Fruit fly (Drosophila melanogaster) whole organism, embryonic: ENCODE data around the gene Fer3HCH.

Experiments used
- Atf-2 ChIP-seq: fragments of 200-800 bp; sonication (Bioruptor generic); optimal IDR thresholded peaks from 2 replicates; lab custom pipeline; 2016; ENCODE audit warnings: missing biosample characterization, missing genetic modification characterization
- CG10209 ChIP-seq: fragments of 200-800 bp; sonication (Bioruptor generic); optimal IDR thresholded peaks from 3 replicates; lab custom pipeline; 2017; ENCODE audit warnings: missing biosample characterization, mild to moderate bottlenecking, missing genetic modification characterization, missing genetic modification reagents
- CG10959 ChIP-seq: fragments of 200-800 bp; sonication (Bioruptor generic); IDR thresholded peaks from 2 replicates; pipeline ENCODE4 v1.3.6; 2022; ENCODE audit warnings: missing biosample characterization, missing genetic modification characterization
- CG13894 ChIP-seq: fragments of 200-800 bp; sonication (Bioruptor generic); optimal IDR thresholded peaks from 3 replicates; lab custom pipeline; 2018; ENCODE audit warnings: missing biosample characterization, mild to moderate bottlenecking, missing genetic modification characterization, moderate library complexity
- CG1602 ChIP-seq: fragments of 200-800 bp; sonication (Bioruptor generic); optimal IDR thresholded peaks from 3 replicates; lab custom pipeline; 2016; ENCODE audit warnings: missing biosample characterization, missing genetic modification characterization
- CG18011 ChIP-seq: fragments of 200-800 bp; sonication (Bioruptor generic); optimal IDR thresholded peaks from 2 replicates; lab custom pipeline; 2017; ENCODE audit warnings: missing biosample characterization, missing genetic modification characterization, mild to moderate bottlenecking, moderate library complexity, missing genotype
- CG2712 ChIP-seq: fragments of 200-800 bp; optimal IDR thresholded peaks from 3 replicates; lab custom pipeline; 2019; ENCODE audit warnings: missing biosample characterization, mild to moderate bottlenecking, missing genetic modification characterization, moderate library complexity
- CG31224 ChIP-seq: fragments of 200-800 bp; sonication (Bioruptor generic); IDR thresholded peaks from 2 replicates; pipeline ENCODE4 v1.3.6; 2022; ENCODE audit warnings: missing biosample characterization, missing genetic modification characterization
- CG31388 ChIP-seq: fragments of 200-800 bp; sonication (Bioruptor generic); optimal IDR thresholded peaks from 2 replicates; lab custom pipeline; 2016; ENCODE audit warnings: missing biosample characterization, missing genetic modification characterization
- CG32532 ChIP-seq: fragments of 200-800 bp; sonication (Bioruptor generic); IDR thresholded peaks from 2 replicates; pipeline ENCODE4 v1.3.6; 2022; ENCODE audit warnings: missing biosample characterization, missing genetic modification characterization
- CG34422 ChIP-seq: fragments of 200-800 bp; sonication (Bioruptor generic); IDR thresholded peaks from 3 replicates; pipeline ENCODE4 v1.3.6; 2022; ENCODE audit warnings: missing biosample characterization, missing genetic modification characterization
- CG6689 ChIP-seq: fragments of 200-800 bp; sonication (Bioruptor generic); IDR thresholded peaks from 2 replicates; pipeline ENCODE4 v1.3.6; 2022; ENCODE audit warnings: missing biosample characterization, missing genetic modification characterization
- CG6813 ChIP-seq: fragments of 200-800 bp; sonication (Bioruptor generic); optimal IDR thresholded peaks from 2 replicates; lab custom pipeline; 2017; ENCODE audit warnings: missing biosample characterization, missing genetic modification characterization, mild to moderate bottlenecking, moderate library complexity, missing genetic modification reagents
- CG7271 ChIP-seq: fragments of 200-800 bp; sonication (Bioruptor generic); optimal IDR thresholded peaks from 2 replicates; lab custom pipeline; 2018; ENCODE audit warnings: missing biosample characterization, mild to moderate bottlenecking, missing genetic modification characterization, moderate library complexity
- CG7556 ChIP-seq: fragments of 200-800 bp; sonication (Bioruptor generic); optimal IDR thresholded peaks from 2 replicates; lab custom pipeline; 2017; ENCODE audit warnings: missing biosample characterization, mild to moderate bottlenecking, missing genetic modification characterization
- CG7928 ChIP-seq: fragments of 200-800 bp; sonication (Bioruptor generic); optimal IDR thresholded peaks from 2 replicates; lab custom pipeline; 2017; ENCODE audit warnings: missing biosample characterization, mild to moderate bottlenecking, missing genetic modification characterization
- CG7963 ChIP-seq: fragments of 200-800 bp; sonication (Bioruptor generic); IDR thresholded peaks from 3 replicates; pipeline ENCODE4 v1.3.6; 2022; ENCODE audit warnings: missing biosample characterization, missing genetic modification characterization; ENCODE audit not compliant: partially characterized antibody
- CG7987 ChIP-seq: fragments of 200-800 bp; sonication (Bioruptor generic); optimal IDR thresholded peaks from 2 replicates; lab custom pipeline; 2018; ENCODE audit warnings: missing biosample characterization, mild to moderate bottlenecking, missing genetic modification characterization, moderate library complexity
- CG9437 ChIP-seq: fragments of 200-800 bp; sonication (Bioruptor generic); optimal IDR thresholded peaks from 2 replicates; lab custom pipeline; 2018; ENCODE audit warnings: missing biosample characterization, mild to moderate bottlenecking, missing genetic modification characterization
- CG9727 ChIP-seq: fragments of 200-800 bp; sonication (Bioruptor generic); optimal IDR thresholded peaks from 3 replicates; lab custom pipeline; 2017; ENCODE audit warnings: missing biosample characterization, mild to moderate bottlenecking, missing genetic modification characterization
- D19A ChIP-seq: fragments of 200-800 bp; optimal IDR thresholded peaks from 3 replicates; lab custom pipeline; 2019; ENCODE audit warnings: missing biosample characterization, mild to moderate bottlenecking, missing genetic modification characterization, moderate library complexity
- Dad ChIP-seq: fragments of 200-800 bp; sonication (Bioruptor generic); optimal IDR thresholded peaks from 3 replicates; lab custom pipeline; 2016; ENCODE audit warnings: missing biosample characterization, missing genetic modification characterization
- ERR ChIP-seq: fragments of 200-800 bp; sonication (Bioruptor generic); optimal IDR thresholded peaks from 2 replicates; lab custom pipeline; 2016; ENCODE audit warnings: missing biosample characterization, missing genetic modification characterization
- Ets65A ChIP-seq: fragments of 200-800 bp; sonication (Bioruptor generic); peaks from one replicate; lab custom pipeline; 2016; ENCODE audit warnings: missing biosample characterization, missing genetic modification characterization
- Fer2 ChIP-seq: fragments of 200-800 bp; sonication (Bioruptor generic); optimal IDR thresholded peaks from 2 replicates; lab custom pipeline; 2018; ENCODE audit warnings: missing biosample characterization, mild to moderate bottlenecking, missing genetic modification characterization, moderate library complexity
- HLH4C ChIP-seq: fragments of 200-800 bp; sonication (Bioruptor generic); IDR thresholded peaks from 3 replicates; pipeline ENCODE4 v1.3.6; 2022; ENCODE audit warnings: missing biosample characterization, missing genetic modification characterization; ENCODE audit not compliant: partially characterized antibody
- Hmx ChIP-seq: fragments of 200-800 bp; sonication (Bioruptor generic); optimal IDR thresholded peaks from 2 replicates; lab custom pipeline; 2016; ENCODE audit warnings: missing biosample characterization, missing genetic modification characterization
- MTF-1 ChIP-seq: fragments of 200-800 bp; sonication (Bioruptor generic); optimal IDR thresholded peaks from 2 replicates; lab custom pipeline; 2018; ENCODE audit warnings: missing biosample characterization, mild to moderate bottlenecking, missing genetic modification characterization, borderline replicate concordance
- Myb ChIP-seq: fragments of 200-800 bp; sonication (Bioruptor generic); optimal IDR thresholded peaks from 2 replicates; lab custom pipeline; 2016; ENCODE audit warnings: missing biosample characterization, missing genetic modification characterization
- Oli ChIP-seq: fragments of 200-800 bp; sonication (Bioruptor generic); optimal IDR thresholded peaks from 2 replicates; lab custom pipeline; 2018; ENCODE audit warnings: missing biosample characterization, mild to moderate bottlenecking, missing genetic modification characterization, moderate library complexity
- Sin3A ChIP-seq: fragments of >200 bp; optimal IDR thresholded peaks from 2 replicates; lab custom pipeline; 2018
- Xbp1 ChIP-seq: fragments of 200-800 bp; sonication (Bioruptor generic); optimal IDR thresholded peaks from 3 replicates; lab custom pipeline; 2016; ENCODE audit warnings: missing biosample characterization, mild to moderate bottlenecking, missing genetic modification characterization
- amos ChIP-seq: fragments of 200-800 bp; sonication (Bioruptor generic); IDR thresholded peaks from 2 replicates; pipeline ENCODE4 v1.3.6; 2022; ENCODE audit warnings: missing biosample characterization, missing genetic modification characterization; ENCODE audit not compliant: partially characterized antibody
- cad ChIP-seq: fragments of >200 bp; optimal IDR thresholded peaks from 2 replicates; lab custom pipeline; 2017; ENCODE audit warnings: missing biosample characterization, missing genetic modification characterization
- cwo ChIP-seq: fragments of 200-800 bp; sonication (Bioruptor generic); optimal IDR thresholded peaks from 3 replicates; lab custom pipeline; 2017; ENCODE audit warnings: missing biosample characterization, missing genetic modification characterization, mild to moderate bottlenecking, moderate library complexity, missing genetic modification reagents
- exex ChIP-seq: fragments of 200-800 bp; sonication (Bioruptor generic); optimal IDR thresholded peaks from 4 replicates; lab custom pipeline; 2018; ENCODE audit warnings: missing biosample characterization, mild to moderate bottlenecking, missing genetic modification characterization, moderate library complexity
- hbn ChIP-seq: fragments of 200-800 bp; sonication (Bioruptor generic); IDR thresholded peaks from 2 replicates; pipeline ENCODE4 v1.3.6; 2022; ENCODE audit warnings: missing biosample characterization, missing genetic modification characterization; ENCODE audit not compliant: partially characterized antibody
- kah ChIP-seq: fragments of 200-800 bp; sonication (Bioruptor generic); optimal IDR thresholded peaks from 2 replicates; lab custom pipeline; 2018; ENCODE audit warnings: missing biosample characterization, mild to moderate bottlenecking, missing genetic modification characterization
- ken ChIP-seq: fragments of 200-800 bp; sonication (Bioruptor generic); IDR thresholded peaks from 3 replicates; pipeline ENCODE4 v1.3.6; 2022; ENCODE audit warnings: missing biosample characterization, missing genetic modification characterization
- kni ChIP-seq: fragments of 200-800 bp; sonication (Bioruptor generic); optimal IDR thresholded peaks from 3 replicates; lab custom pipeline; 2017; ENCODE audit warnings: mild to moderate bottlenecking, missing biosample characterization, missing genetic modification reagents, missing genetic modification characterization
- lmd ChIP-seq: fragments of 200-800 bp; sonication (Bioruptor generic); IDR thresholded peaks from 2 replicates; pipeline ENCODE4 v1.3.6; 2022; ENCODE audit warnings: missing biosample characterization, missing genetic modification characterization
- nmo ChIP-seq: fragments of 200-800 bp; sonication (Bioruptor generic); optimal IDR thresholded peaks from 2 replicates; lab custom pipeline; 2018; ENCODE audit warnings: missing biosample characterization, mild to moderate bottlenecking, missing genetic modification characterization, moderate library complexity
- nom ChIP-seq: fragments of 200-800 bp; sonication (Bioruptor generic); optimal IDR thresholded peaks from 2 replicates; lab custom pipeline; 2017; ENCODE audit warnings: missing biosample characterization, missing genetic modification characterization, mild to moderate bottlenecking, moderate library complexity, missing genetic modification reagents
- pros ChIP-seq: fragments of 200-800 bp; sonication (Bioruptor generic); optimal IDR thresholded peaks from 3 replicates; lab custom pipeline; 2019; ENCODE audit warnings: missing biosample characterization, mild to moderate bottlenecking, missing genetic modification characterization, moderate library complexity
- pum ChIP-seq: fragments of 200-800 bp; sonication (Bioruptor generic); optimal IDR thresholded peaks from 2 replicates; lab custom pipeline; 2016; ENCODE audit warnings: missing biosample characterization, missing genetic modification characterization
- scrt ChIP-seq: fragments of 200-800 bp; sonication (Bioruptor generic); optimal IDR thresholded peaks from 2 replicates; lab custom pipeline; 2018; ENCODE audit warnings: missing biosample characterization, mild to moderate bottlenecking, missing genetic modification characterization, moderate library complexity
- sens ChIP-seq: fragments of 200-800 bp; sonication (Bioruptor generic); peaks from one replicate; lab custom pipeline; 2016; ENCODE audit warnings: missing biosample characterization, missing genetic modification characterization
- slou ChIP-seq: fragments of 200-800 bp; sonication (Bioruptor generic); optimal IDR thresholded peaks from 3 replicates; lab custom pipeline; 2016; ENCODE audit warnings: missing biosample characterization, missing genetic modification characterization
- ssp ChIP-seq: fragments of 200-800 bp; sonication (Bioruptor generic); IDR thresholded peaks from 2 replicates; pipeline ENCODE4 v1.3.6; 2022; ENCODE audit warnings: missing biosample characterization, missing genetic modification characterization
- ttk ChIP-seq: fragments of 200-800 bp; sonication (Bioruptor generic); IDR thresholded peaks from 2 replicates; pipeline ENCODE4 v2.1.2; 2022; ENCODE audit warnings: missing biosample characterization, missing genetic modification characterization
- usp ChIP-seq: fragments of >200 bp; optimal IDR thresholded peaks from 2 replicates; lab custom pipeline; 2017; ENCODE audit warnings: missing biosample characterization, missing genetic modification characterization
- vfl ChIP-seq: fragments of 200-800 bp; sonication (Bioruptor generic); optimal IDR thresholded peaks from 2 replicates; lab custom pipeline; 2016; ENCODE audit warnings: missing biosample characterization, missing genetic modification characterization

The Fer3HCH gene

DNA sequence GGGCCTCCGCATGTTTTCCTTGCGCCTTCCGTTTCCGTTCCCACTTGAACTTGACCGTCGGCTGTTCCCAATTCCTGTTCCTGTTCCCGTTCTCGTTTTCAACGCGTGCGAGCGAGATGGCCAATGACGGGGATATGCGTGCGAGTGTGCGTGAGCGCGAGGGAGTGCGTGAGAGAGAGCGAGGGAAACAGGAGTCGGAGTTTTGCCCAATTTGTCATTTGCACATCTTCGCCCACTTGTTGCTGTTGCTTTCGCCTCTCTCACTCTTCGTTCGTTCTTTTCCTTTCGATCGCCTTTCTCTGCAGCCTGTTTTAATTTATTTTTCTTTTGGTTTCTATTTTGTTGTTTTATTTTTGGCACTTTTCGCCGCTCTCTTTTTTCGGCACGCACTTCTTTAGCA is 3.8 kb upstream of the Fer3HCH start (continued):
- peak; percentile 61 for TF ChIP-seq scrt (GFP tag; lab: Kevin White, UChicago)
- no peak for TF ChIP-seq ken (GFP tag; lab: Robert Waterston, UW)
- no peak for TF ChIP-seq sens (GFP tag; lab: Kevin White, UChicago)
- TF ChIP-seq CG13894 (tag; lab: Kevin White, UChicago) = no peak
- TF ChIP-seq CG6689 = no peak
- TF ChIP-seq Hmx (GFP tag; lab: Kevin White, UChicago) = no peak
- TF ChIP-seq CG7987 (GFP tag; lab: Kevin White, UChicago) = no peak
- TF ChIP-seq lmd (GFP tag; lab: Robert Waterston, UW) = no peak
- no peak for TF ChIP-seq Dad (GFP tag; lab: Kevin White, UChicago)
- no peak for TF ChIP-seq pum (GFP tag; lab: Kevin White, UChicago)
- TF ChIP-seq amos (GFP tag; lab: Robert Waterston, UW) = no peak
- no peak for TF ChIP-seq CG31388 (GFP tag; lab: Kevin White, UChicago)
- TF ChIP-seq Myb (GFP tag; lab: Kevin White, UChicago) = no peak
- TF ChIP-seq ERR = no peak
- no peak for TF ChIP-seq CG18011
- peak; percentile 76 for TF ChIP-seq nom (GFP tag; lab: Kevin White, UChicago)
- no peak for TF ChIP-seq CG34422
- TF ChIP-seq slou (GFP tag; lab: Kevin White, UChicago) = no peak
- no peak for TF ChIP-seq CG7556
- TF ChIP-seq kni (GFP tag; lab: Kevin White, UChicago) = peak; percentile 17
- TF ChIP-seq kah (GFP tag; lab: Kevin White, UChicago) = peak; percentile 96
- no peak for TF ChIP-seq HLH4C (GFP tag; lab: Robert Waterston, UW)
- no peak for TF ChIP-seq Ets65A
- TF ChIP-seq CG32532 (GFP tag; lab: Robert Waterston, UW) = 0 out of 2 replicates have a peak, but pooled peaks have one; percentile 5
- TF ChIP-seq CG1602 = no peak
- no peak for TF ChIP-seq cad (GFP tag; lab: Kevin White, UChicago)
- no peak for TF ChIP-seq Atf-2 (GFP tag; lab: Kevin White, UChicago)
- no peak for TF ChIP-seq pros (GFP tag; lab: Kevin White, UChicago)
- TF ChIP-seq CG10959 (GFP tag; lab: Robert Waterston, UW) = no peak
- TF ChIP-seq Sin3A (lab: Kevin White, UChicago) = no peak
- no peak for TF ChIP-seq ttk
- no peak for TF ChIP-seq CG7271 (tag; lab: Kevin White, UChicago)
- TF ChIP-seq hbn (GFP tag; lab: Robert Waterston, UW) = no peak
- TF ChIP-seq vfl (GFP tag; lab: Kevin White, UChicago) = no peak
- TF ChIP-seq CG9727 = no peak
- TF ChIP-seq CG6813 (GFP tag; lab: Kevin White, UChicago) = no peak
- no peak for TF ChIP-seq CG7963 (GFP tag; lab: Robert Waterston, UW)
- no peak for TF ChIP-seq CG31224 (GFP tag; lab: Robert Waterston, UW)
- TF ChIP-seq ssp (GFP tag; lab: Robert Waterston, UW) = no peak

DNA sequence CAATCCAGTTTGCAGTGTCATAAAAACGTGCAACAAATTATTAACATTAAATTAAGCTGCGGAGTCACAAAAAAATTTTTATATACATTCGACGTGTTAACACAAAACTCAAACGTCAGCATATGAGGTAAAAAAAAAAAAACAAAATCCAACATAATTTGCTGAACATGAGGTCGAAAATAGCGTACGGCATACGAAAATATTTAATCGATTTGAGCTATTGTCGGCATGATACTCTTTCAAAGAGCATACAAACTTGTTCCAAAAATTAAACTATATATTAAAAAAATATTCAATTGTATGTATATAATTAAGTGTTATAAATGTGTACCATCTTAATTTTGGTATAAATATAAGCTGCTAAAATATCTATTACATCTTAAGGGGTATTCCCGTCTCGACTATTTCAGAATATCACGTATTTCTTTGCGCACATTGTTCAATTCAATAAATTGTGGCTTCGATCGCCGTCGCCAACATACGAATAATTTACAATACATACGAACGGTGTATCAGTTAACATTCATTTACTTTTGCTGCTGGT is 1.7 kb upstream of the Fer3HCH start:
- TF ChIP-seq Xbp1 (GFP tag; lab: Kevin White, UChicago) (peak; percentile 9), D19A (tag; lab: Kevin White, UChicago) (peak; percentile 84), exex (tag; lab: Kevin White, UChicago) (no peak), CG6689 (peak; percentile 38; the same call in 1 of the 2 replicates), Fer2 (tag; lab: Kevin White, UChicago) (peak; percentile 19), MTF-1 (GFP tag; lab: Kevin White, UChicago) (no peak), CG7928 (GFP tag; lab: Kevin White, UChicago) (no peak), CG10209 (GFP tag; lab: Kevin White, UChicago) (peak; percentile 42), cwo (GFP tag; lab: Kevin White, UChicago) (peak; percentile 46), CG9437 (GFP tag; lab: Kevin White, UChicago) (peak; percentile 3), usp (GFP tag; lab: Kevin White, UChicago) (no peak), CG2712 (peak; percentile 53), Oli (tag; lab: Kevin White, UChicago) (peak; percentile 57), nmo (GFP tag; lab: Kevin White, UChicago) (peak; percentile 44)
